Worm (Caenorhabditis elegans) whole organism, young adult: ENCODE results near the gene Y59A8B.12.

Source experiments
- B0019.2 ChIP-seq: fragments of 200-800 bp; sonication (Bioruptor generic); conservative IDR thresholded peaks from 2 replicates; pipeline ENCODE4 v1.3.6; 2022; ENCODE audit warnings: missing genetic modification reagents, missing genetic modification characterization, missing compliant biosample characterization
- B0035.1 ChIP-seq: sonication (generic microtip); optimal IDR thresholded peaks from 2 replicates; lab custom pipeline; 2016; ENCODE audit warnings: missing genetic modification characterization, mild to moderate bottlenecking, missing compliant biosample characterization, missing genotype, missing genetic modification reagents
- F33H1.4 ChIP-seq: fragments of 200-800 bp; sonication (Bioruptor generic); IDR thresholded peaks from 2 replicates; pipeline ENCODE4 v1.3.6; 2022; ENCODE audit warnings: missing genetic modification reagents, missing genetic modification characterization, missing compliant biosample characterization
- F37B4.10 ChIP-seq: fragments of 200-800 bp; sonication (Bioruptor generic); IDR thresholded peaks from 2 replicates; pipeline ENCODE4 v1.3.6; 2022; ENCODE audit warnings: missing genetic modification characterization, missing compliant biosample characterization
- athp-1 ChIP-seq: sonication (generic microtip); optimal IDR thresholded peaks from 2 replicates; lab custom pipeline; 2017; ENCODE audit warnings: mild to moderate bottlenecking, missing genetic modification characterization, missing compliant biosample characterization
- lin-54 ChIP-seq: fragments of 200-800 bp; sonication (Bioruptor generic); optimal IDR thresholded peaks from 2 replicates; lab custom pipeline; 2018; ENCODE audit warnings: mild to moderate bottlenecking, missing genetic modification characterization, missing compliant biosample characterization
- madf-10 ChIP-seq: sonication (generic microtip); optimal IDR thresholded peaks from 2 replicates; lab custom pipeline; 2016; ENCODE audit warnings: mild to moderate bottlenecking, missing genetic modification characterization, missing compliant biosample characterization
- rpc-1 ChIP-seq, 2 experiments: fragments of 150-350 bp in 1 of 2; sonication (generic microtip) in 1 of 2; optimal IDR thresholded peaks; 2 replicates each; lab custom pipeline; 2014 to 2018; ENCODE audit warnings: missing biosample characterization in 1 of 2, missing genetic modification characterization in 1 of 2, missing genetic modification reagents in 1 of 2, missing genotype in 1 of 2
- snpc-4 ChIP-seq, 5 experiments: fragments of 150-350 bp in 1 of 5; sonication (generic microtip) in 4 of 5; optimal IDR thresholded peaks; 2 replicates each; lab custom pipeline; 2014 to 2018; ENCODE audit warnings: missing genetic modification characterization in 5 of 5, missing biosample characterization in 3 of 5, antibody characterized with exemption in 2 of 5, mild to moderate bottlenecking in 2 of 5, missing compliant biosample characterization in 2 of 5, missing genotype in 2 of 5, moderate library complexity in 2 of 5, missing genetic modification reagents in 1 of 5

- TF ChIP-seq athp-1 (no peak), rpc-1 (optimal IDR thresholded peaks at IDR 0.05; lab: Kevin White, UChicago) (no peak), rpc-1 (tag; optimal IDR thresholded peaks at IDR 0.05; lab: Kevin White, UChicago) (no peak), F33H1.4 (GFP tag; lab: Robert Waterston, UW) (no peak), F37B4.10 (GFP tag; lab: Robert Waterston, UW) (no peak), snpc-4 (GFP tag; optimal IDR thresholded peaks at IDR 0.05; lab: Kevin White, UChicago) (no peak), snpc-4 (tag; optimal IDR thresholded peaks at IDR 0.05; lab: Kevin White, UChicago) (no peak), lin-54 (GFP tag; lab: Kevin White, UChicago) (no peak), B0019.2 (no peak), madf-10 (tag; lab: Kevin White, UChicago) (no peak), B0035.1 (tag; lab: Kevin White, UChicago) (no peak)
These were observed 21.9 kb upstream of the Y59A8B.12 start, which contains the start of gene Y37H2A.1 for ce11 chrV:18107969-18108368.
